Worm (Caenorhabditis elegans): Measurements from ENCODE around the gene pitr-6.

Gene pitr-6

ce11 chrII:12444679-12445376 is at the start of gene pitr-6, which contains the start of gene W05H5.1:
TSS of gene pitr-6 (plus strand) at chrII:12445326.
TSS of gene W05H5.1 (minus strand) at chrII:12444779.
- no peak for TF ChIP-seq snpc-4 (tag; optimal IDR thresholded peaks at IDR 0.05)
- no peak for TF ChIP-seq ceh-16 (tag; optimal IDR thresholded peaks at IDR 0.05)
- no peak for TF ChIP-seq sma-3 (GFP tag; optimal IDR thresholded peaks at IDR 0.05)
- TF ChIP-seq nhr-10 (tag; optimal IDR thresholded peaks at IDR 0.05): no peak
- TF ChIP-seq ztf-11 (tag; optimal IDR thresholded peaks at IDR 0.05): no peak
- no peak for TF ChIP-seq nhr-23 (tag; optimal IDR thresholded peaks at IDR 0.05)
- no peak for TF ChIP-seq lsy-2 (tag; optimal IDR thresholded peaks at IDR 0.05)
- TF ChIP-seq ZK546.5 (tag; optimal IDR thresholded peaks at IDR 0.05): no peak
- TF ChIP-seq peb-1 (tag; optimal IDR thresholded peaks at IDR 0.05): no peak
- no peak for TF ChIP-seq ama-1 (optimal IDR thresholded peaks at IDR 0.05)
- TF ChIP-seq skn-1 (tag; optimal IDR thresholded peaks at IDR 0.05): no peak
- no peak for TF ChIP-seq unc-39 (tag; optimal IDR thresholded peaks at IDR 0.05)
- TF ChIP-seq zag-1 (tag; optimal IDR thresholded peaks at IDR 0.05): no peak
- TF ChIP-seq crh-2 (tag; optimal IDR thresholded peaks at IDR 0.05): no peak
- TF ChIP-seq nhr-12 (tag; optimal IDR thresholded peaks at IDR 0.05): no peak
- TF ChIP-seq unc-55 (GFP tag; optimal IDR thresholded peaks at IDR 0.05): no peak
- no peak for TF ChIP-seq mab-5 (tag; optimal IDR thresholded peaks at IDR 0.05)
- no peak for TF ChIP-seq lin-11 (tag; optimal IDR thresholded peaks at IDR 0.05)
- TF ChIP-seq mdl-1 (tag; optimal IDR thresholded peaks at IDR 0.05): no peak
- TF ChIP-seq nhr-11 (tag; optimal IDR thresholded peaks at IDR 0.05): no peak

DNA sequence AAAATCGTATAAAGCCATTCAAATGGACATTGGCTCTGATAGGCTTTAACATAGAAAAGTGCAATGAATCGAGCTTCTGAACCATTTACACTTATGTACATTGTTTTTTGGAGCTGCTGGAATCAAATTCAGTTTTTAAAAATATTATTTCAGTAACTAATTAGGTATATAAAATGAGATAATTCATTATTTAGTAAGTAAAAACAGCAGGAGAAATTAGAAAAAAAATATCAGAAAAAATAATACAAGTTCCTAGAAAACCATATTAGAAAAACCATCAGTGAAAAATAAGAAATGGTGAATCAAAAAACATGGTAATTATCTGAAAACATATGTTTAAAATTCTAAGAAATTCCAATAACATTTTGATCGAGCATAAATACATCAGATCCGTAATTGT is 47.5 kb upstream of the pitr-6 start, which contains the start of gene F57G9.7:
F57G9.7 (minus strand) TSS at position 101 of the 400 bp plus-strand sequence.
- TF ChIP-seq ama-1 (optimal IDR thresholded peaks at IDR 0.05) (no peak), zag-1 (tag; optimal IDR thresholded peaks at IDR 0.05) (no peak), unc-39 (tag; optimal IDR thresholded peaks at IDR 0.05) (no peak), unc-62 (GFP tag; optimal IDR thresholded peaks at IDR 0.05) (no peak), nhr-23 (tag; optimal IDR thresholded peaks at IDR 0.05) (no peak), aly-2 (tag; optimal IDR thresholded peaks at IDR 0.05) (no peak), sma-9 (GFP tag; optimal IDR thresholded peaks at IDR 0.05) (no peak), sma-9 (tag; optimal IDR thresholded peaks at IDR 0.05) (no peak), fos-1 (tag; optimal IDR thresholded peaks at IDR 0.05) (no peak), ztf-1 (GFP tag; conservative IDR thresholded peaks at IDR 0.05) (no peak), mab-5 (tag; optimal IDR thresholded peaks at IDR 0.05) (no peak), nhr-12 (tag; optimal IDR thresholded peaks at IDR 0.05) (no peak), lsy-2 (tag; optimal IDR thresholded peaks at IDR 0.05) (no peak), nhr-237 (tag; optimal IDR thresholded peaks at IDR 0.05) (no peak), C34F6.9 (tag; optimal IDR thresholded peaks at IDR 0.05) (no peak), R02D3.7 (tag; optimal IDR thresholded peaks at IDR 0.05) (no peak), nhr-10 (tag; optimal IDR thresholded peaks at IDR 0.05) (no peak)

DNA sequence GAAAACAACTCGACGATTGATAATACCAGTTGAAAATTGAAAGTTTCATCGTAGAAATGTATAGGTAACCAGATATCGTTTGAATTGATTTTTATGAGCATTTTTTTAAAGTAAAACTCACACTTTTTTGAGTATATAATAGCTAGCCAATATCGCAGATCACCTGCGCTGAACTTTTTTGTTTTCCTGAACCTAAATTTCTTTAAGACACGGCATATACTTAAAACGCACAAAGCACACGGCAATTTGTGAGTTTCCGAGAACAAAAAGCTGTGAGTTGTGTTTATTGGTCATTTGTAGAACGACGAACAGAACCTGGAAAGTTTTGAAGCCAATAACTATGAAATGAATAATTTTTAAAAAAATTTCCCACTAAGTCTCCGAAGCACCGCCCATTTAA is 43.3 kb upstream of the pitr-6 start, which contains the start of gene sre-29:
sre-29 (minus strand) TSS at position 101 of the 400 bp plus-strand sequence.
- no peak for TF ChIP-seq mbf-1 (tag; optimal IDR thresholded peaks at IDR 0.05)

DNA sequence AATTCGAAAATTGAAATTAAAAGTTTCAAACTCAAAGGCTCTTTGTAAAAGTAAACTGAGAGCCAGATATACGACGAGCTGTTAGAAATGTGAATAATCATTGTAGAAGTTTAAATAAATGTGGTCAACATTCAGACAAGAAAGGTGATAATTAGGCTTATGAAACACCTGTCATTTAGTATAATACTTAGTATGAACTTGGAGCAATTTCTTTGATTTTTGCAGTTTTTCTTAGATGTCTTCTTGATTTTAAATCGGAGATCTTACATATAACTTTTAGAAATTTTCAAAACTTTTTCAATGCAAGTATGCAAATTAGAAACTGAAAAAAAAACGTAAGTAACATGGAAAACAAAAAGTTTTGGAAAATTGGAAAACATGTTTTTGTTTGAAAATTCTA is 38.7 kb upstream of the pitr-6 start, which contains the start of gene sre-30:
sre-30 (minus strand) TSS at position 101 of the 400 bp plus-strand sequence.
- TF ChIP-seq sem-4 (tag; optimal IDR thresholded peaks at IDR 0.05) (no peak), gmeb-1 (tag; optimal IDR thresholded peaks at IDR 0.05) (no peak), crh-2 (tag; optimal IDR thresholded peaks at IDR 0.05) (no peak), mbf-1 (tag; optimal IDR thresholded peaks at IDR 0.05) (no peak), mdl-1 (tag; optimal IDR thresholded peaks at IDR 0.05) (no peak), peb-1 (tag; optimal IDR thresholded peaks at IDR 0.05) (no peak), zag-1 (tag; optimal IDR thresholded peaks at IDR 0.05) (no peak), nhr-23 (tag; optimal IDR thresholded peaks at IDR 0.05) (no peak), ceh-16 (tag; optimal IDR thresholded peaks at IDR 0.05) (no peak), lin-13 (GFP tag; optimal IDR thresholded peaks at IDR 0.05) (no peak), unc-55 (GFP tag; optimal IDR thresholded peaks at IDR 0.05) (no peak), alr-1 (tag; optimal IDR thresholded peaks at IDR 0.05) (no peak)

DNA sequence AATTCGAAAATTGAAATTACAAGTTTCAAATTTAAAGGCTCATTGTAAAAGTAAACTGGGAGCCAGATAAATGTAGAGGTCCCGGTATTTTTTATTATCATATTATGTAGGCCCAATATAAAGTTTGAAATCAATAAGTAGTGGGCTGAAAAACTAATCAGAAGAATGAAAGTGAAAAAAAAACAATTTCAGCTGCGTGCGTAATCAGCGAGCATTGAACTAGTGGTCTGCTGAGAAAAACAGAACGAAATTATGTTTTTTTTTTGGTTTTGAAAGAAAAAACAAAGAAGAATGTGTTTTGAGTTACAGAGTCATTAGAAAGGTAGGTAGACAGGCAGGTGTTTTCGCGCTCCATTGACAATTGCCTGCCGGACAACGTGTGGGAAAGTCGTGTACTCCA is 36.4 kb upstream of the pitr-6 start, which contains the start of gene sre-31:
sre-31 (minus strand) TSS at position 101 of the 400 bp plus-strand sequence.
- TF ChIP-seq sma-9 (GFP tag; optimal IDR thresholded peaks at IDR 0.05) (no peak), sma-9 (tag; optimal IDR thresholded peaks at IDR 0.05) (no peak), crh-2 (tag; optimal IDR thresholded peaks at IDR 0.05) (no peak), ztf-11 (tag; optimal IDR thresholded peaks at IDR 0.05) (no peak), sma-3 (GFP tag; optimal IDR thresholded peaks at IDR 0.05) (no peak), nhr-10 (tag; optimal IDR thresholded peaks at IDR 0.05) (no peak), nhr-21 (tag; optimal IDR thresholded peaks at IDR 0.05) (no peak), lin-39 (tag; optimal IDR thresholded peaks at IDR 0.05) (no peak), mdl-1 (tag; optimal IDR thresholded peaks at IDR 0.05) (no peak), mab-5 (tag; optimal IDR thresholded peaks at IDR 0.05) (no peak), ceh-16 (tag; optimal IDR thresholded peaks at IDR 0.05) (no peak), nhr-129 (tag; optimal IDR thresholded peaks at IDR 0.05) (no peak), F13H6.1 (tag; optimal IDR thresholded peaks at IDR 0.05) (no peak), Y55F3AM.14 (GFP tag; optimal IDR thresholded peaks at IDR 0.05) (no peak), R02D3.7 (tag; optimal IDR thresholded peaks at IDR 0.05) (no peak), elt-3 (tag; optimal IDR thresholded peaks at IDR 0.05) (no peak)

Data from whole organism, L2 larva.